Fruit fly (Drosophila melanogaster): ENCODE results near the gene CG13713.

CG13713 gene

DNA sequence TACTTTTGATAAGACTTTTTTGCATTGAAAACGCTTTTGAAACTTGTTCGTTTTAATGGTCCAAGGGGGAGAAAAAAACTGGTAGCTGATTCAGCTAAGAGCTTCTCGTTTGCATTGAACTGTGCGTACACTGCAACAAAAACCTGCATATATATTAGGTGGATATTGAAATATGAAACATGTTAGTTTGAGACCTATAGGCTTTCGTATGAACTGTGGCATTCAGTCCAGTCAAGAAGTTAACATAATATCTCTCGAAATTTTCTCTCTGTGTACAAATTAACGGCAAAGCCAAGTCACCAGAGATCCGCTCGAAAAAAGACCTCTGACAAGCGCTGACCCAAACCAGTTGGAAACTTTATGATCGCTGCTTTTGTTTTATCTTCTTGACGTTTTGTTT, 631 bp downstream of the CG13713 start (continued):
- TF ChIP-seq CG2199 (GFP tag; IDR thresholded peaks at IDR 0.05): 0 out of 3 replicates have a peak, but pooled peaks have one; percentile 30
- TF ChIP-seq CG2712 (tag; optimal IDR thresholded peaks at IDR 0.05): peak; percentile 76
- peak; percentile 53 for TF ChIP-seq wek (GFP tag; optimal IDR thresholded peaks at IDR 0.05)
- peak; percentile 70 for TF ChIP-seq nerfin-1 (tag; optimal IDR thresholded peaks at IDR 0.05)
- TF ChIP-seq aop (GFP tag; IDR thresholded peaks at IDR 0.05): peak; percentile 65; the same call in 1 of the 2 replicates
- peak; percentile 52 for TF ChIP-seq Spps (tag; optimal IDR thresholded peaks at IDR 0.05)
- no peak for TF ChIP-seq Bgb (GFP tag; IDR thresholded peaks at IDR 0.05; ENCODE audit: partially characterized antibody)
- peak; percentile 86 for TF ChIP-seq Hsf (GFP tag; optimal IDR thresholded peaks at IDR 0.05)
- TF ChIP-seq CG15269 (tag; optimal IDR thresholded peaks at IDR 0.05): peak; percentile 90
- TF ChIP-seq Hmr (GFP tag; optimal IDR thresholded peaks at IDR 0.05): peak; percentile 72
- TF ChIP-seq HLH54F (GFP tag; optimal IDR thresholded peaks at IDR 0.05): peak; percentile 79
- no peak for TF ChIP-seq luna (GFP tag; optimal IDR thresholded peaks at IDR 0.05)
- peak; percentile 54 for TF ChIP-seq Myb (GFP tag; optimal IDR thresholded peaks at IDR 0.05)
- peak; percentile 69 for TF ChIP-seq CG4707 (GFP tag; optimal IDR thresholded peaks at IDR 0.05)
- peak; percentile 58 for TF ChIP-seq ab (GFP tag; optimal IDR thresholded peaks at IDR 0.05)
- no peak for TF ChIP-seq stwl (tag; optimal IDR thresholded peaks at IDR 0.05)
- peak; percentile 72 for TF ChIP-seq CG6813 (GFP tag; optimal IDR thresholded peaks at IDR 0.05)
- TF ChIP-seq Rfx (GFP tag; IDR thresholded peaks at IDR 0.05): peak; percentile 92
- TF ChIP-seq Chrac-16 (GFP tag; optimal IDR thresholded peaks at IDR 0.05): peak; percentile 73
- TF ChIP-seq dimm (GFP tag; IDR thresholded peaks at IDR 0.05): peak; percentile 49; the same call in 1 of the 2 replicates
- no peak for TF ChIP-seq CG30020 (tag; optimal IDR thresholded peaks at IDR 0.05)
- TF ChIP-seq CG9932 (GFP tag; IDR thresholded peaks at IDR 0.05): peak; percentile 84
- no peak for TF ChIP-seq ftz-f1 (GFP tag; optimal IDR thresholded peaks at IDR 0.05)
- TF ChIP-seq Vsx1 (GFP tag; optimal IDR thresholded peaks at IDR 0.05): peak; percentile 59
- peak; percentile 84 for TF ChIP-seq CG9609 (GFP tag; optimal IDR thresholded peaks at IDR 0.05)
- TF ChIP-seq CG2120 (GFP tag; optimal IDR thresholded peaks at IDR 0.05): peak; percentile 83
- peak; percentile 19 for TF ChIP-seq lbe (GFP tag; optimal IDR thresholded peaks at IDR 0.05)
- peak; percentile 64 for TF ChIP-seq CG3407 (GFP tag; optimal IDR thresholded peaks at IDR 0.05)
- TF ChIP-seq CG7357 (GFP tag; IDR thresholded peaks at IDR 0.05): peak; percentile 76
- TF ChIP-seq Bdp1 (GFP tag; optimal IDR thresholded peaks at IDR 0.05): peak; percentile 75
- TF ChIP-seq Nf-YA (GFP tag; IDR thresholded peaks at IDR 0.05): peak; percentile 77
- peak; percentile 54 for TF ChIP-seq CG16815 (GFP tag; optimal IDR thresholded peaks at IDR 0.05)
- TF ChIP-seq Dbx (GFP tag; IDR thresholded peaks at IDR 0.05): peak; percentile 88
- peak; percentile 83 for TF ChIP-seq Mrtf (GFP tag; IDR thresholded peaks at IDR 0.05)
- peak; percentile 56 for TF ChIP-seq gsb-n (tag; optimal IDR thresholded peaks at IDR 0.05)
- TF ChIP-seq otp (GFP tag; IDR thresholded peaks at IDR 0.05): peak; percentile 86
- no peak for TF ChIP-seq Sry-β (GFP tag; optimal IDR thresholded peaks at IDR 0.05)
- peak; percentile 72 for TF ChIP-seq sug (tag; optimal IDR thresholded peaks at IDR 0.05)
- no peak for TF ChIP-seq Trl (optimal IDR thresholded peaks at IDR 0.05)
- peak; percentile 83 for TF ChIP-seq Trl (GFP tag; optimal IDR thresholded peaks at IDR 0.05)
- TF ChIP-seq Neu2 (GFP tag; optimal IDR thresholded peaks at IDR 0.05; ENCODE audit: borderline replicate concordance): no peak
- peak; percentile 62 for TF ChIP-seq Gsc (GFP tag; IDR thresholded peaks at IDR 0.05)
- TF ChIP-seq ac (GFP tag; optimal IDR thresholded peaks at IDR 0.05): no peak
- TF ChIP-seq Kr (GFP tag; optimal IDR thresholded peaks at IDR 0.05): no peak
- no peak for TF ChIP-seq Doc3 (GFP tag; IDR thresholded peaks at IDR 0.05; ENCODE audit: partially characterized antibody)
- peak; percentile 71 for TF ChIP-seq pum (GFP tag; optimal IDR thresholded peaks at IDR 0.05)
- peak; percentile 79 for TF ChIP-seq Antp (GFP tag; optimal IDR thresholded peaks at IDR 0.05)
- TF ChIP-seq CG17385 (GFP tag; optimal IDR thresholded peaks at IDR 0.05): peak; percentile 82
- peak; percentile 76 for TF ChIP-seq CG10147 (GFP tag; optimal IDR thresholded peaks at IDR 0.05)
- TF ChIP-seq Nf-YC (tag; optimal IDR thresholded peaks at IDR 0.05): peak; percentile 52
- TF ChIP-seq CkIIα-i1 (GFP tag; IDR thresholded peaks at IDR 0.05): 0 out of 2 replicates have a peak, but pooled peaks have one; percentile 48

Data from whole organism, embryonic.